Worm (Caenorhabditis elegans) whole organism, L4 larva: Measurements from ENCODE around the gene hmgr-1.

Experiments
- F10B5.3 ChIP-seq: sonication (generic microtip); optimal IDR thresholded peaks from 2 replicates; lab custom pipeline; 2016; ENCODE audit warnings: mild to moderate bottlenecking, missing genetic modification characterization, missing compliant biosample characterization
- arid-1 ChIP-seq: fragments of 200-800 bp; sonication (Bioruptor generic); conservative IDR thresholded peaks from 2 replicates; pipeline ENCODE4 v1.3.6; 2022; ENCODE audit warnings: missing genetic modification reagents, missing genetic modification characterization, missing compliant biosample characterization
- hlh-11 ChIP-seq: fragments of 200-800 bp; sonication (Bioruptor generic); optimal IDR thresholded peaks from 2 replicates; lab custom pipeline; 2018; ENCODE audit warnings: mild to moderate bottlenecking, missing genetic modification characterization, missing compliant biosample characterization
- lin-13 ChIP-seq: fragments of 150-350 bp; optimal IDR thresholded peaks from 2 replicates; lab custom pipeline; 2014; ENCODE audit warnings: missing biosample characterization, missing genetic modification reagents, missing genetic modification characterization
- lin-15B ChIP-seq: fragments of 150-350 bp; sonication (generic microtip); optimal IDR thresholded peaks from 3 replicates; lab custom pipeline; 2014; ENCODE audit warnings: missing biosample characterization, missing genetic modification characterization
- nhr-11 ChIP-seq: fragments of 150-350 bp; optimal IDR thresholded peaks from 2 replicates; lab custom pipeline; 2014; ENCODE audit warnings: missing biosample characterization, missing genetic modification characterization
- nhr-6 ChIP-seq: fragments of 150-350 bp; optimal IDR thresholded peaks from 2 replicates; lab custom pipeline; 2014; ENCODE audit warnings: missing biosample characterization, missing genetic modification characterization
- zag-1 ChIP-seq: fragments of 150-350 bp; optimal IDR thresholded peaks from 2 replicates; lab custom pipeline; 2014; ENCODE audit warnings: missing biosample characterization, missing genetic modification characterization

DNA sequence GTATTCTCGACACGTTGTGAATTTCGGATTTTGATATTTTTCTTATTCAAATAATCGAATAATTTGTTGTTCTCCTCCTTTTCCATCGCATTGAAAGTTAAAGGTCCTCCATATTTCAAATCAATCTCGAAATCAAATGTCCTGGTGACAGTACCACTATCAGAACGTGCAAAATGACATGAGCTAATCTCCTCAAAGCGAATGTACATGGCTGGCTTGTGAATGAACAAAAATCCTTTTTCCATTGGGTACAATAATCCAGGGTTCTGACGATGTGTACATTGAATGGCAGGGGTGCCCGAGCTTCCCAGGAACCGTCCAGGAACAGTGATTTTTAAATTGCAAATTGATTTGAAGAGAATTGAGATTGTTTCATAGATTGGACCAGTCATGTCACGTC is 20.8 kb downstream of the hmgr-1 start:
- no peak for TF ChIP-seq hlh-11 (tag; lab: Kevin White, UChicago)
- TF ChIP-seq arid-1 = no peak
- TF ChIP-seq lin-13 = no peak
- TF ChIP-seq F10B5.3 = no peak
- TF ChIP-seq nhr-6 (tag; lab: Kevin White, UChicago) = no peak
- TF ChIP-seq nhr-11 = no peak
- TF ChIP-seq zag-1 (tag; lab: Kevin White, UChicago) = no peak
- TF ChIP-seq lin-15B (tag; lab: Kevin White, UChicago) = no peak
